Worm (Caenorhabditis elegans) whole organism, young adult: ENCODE results near the gene mip-2.

Experiments
- F37B4.10 ChIP-seq: fragments of 200-800 bp; sonication (Bioruptor generic); IDR thresholded peaks from 2 replicates; pipeline ENCODE4 v1.3.6; 2022; ENCODE audit warnings: missing genetic modification characterization, missing compliant biosample characterization
- F39B2.1 ChIP-seq: fragments of 200-800 bp; sonication (Bioruptor generic); IDR thresholded peaks from 2 replicates; pipeline ENCODE4 v1.3.6; 2022; ENCODE audit warnings: missing genetic modification reagents, missing genetic modification characterization, missing compliant biosample characterization
- K11D2.4 ChIP-seq: fragments of 200-800 bp; sonication (Bioruptor generic); IDR thresholded peaks from 2 replicates; pipeline ENCODE4 v1.3.6; 2022; ENCODE audit warnings: missing genetic modification reagents, missing genetic modification characterization, missing compliant biosample characterization
- Y53G8AR.9 ChIP-seq: fragments of 200-800 bp; sonication (Bioruptor generic); conservative IDR thresholded peaks from 2 replicates; pipeline ENCODE4 v1.3.6; 2022; ENCODE audit warnings: missing genetic modification reagents, missing genetic modification characterization, missing compliant biosample characterization
- ama-1 ChIP-seq, 3 experiments: fragments of 150-350 bp in 1 of 3; sonication (generic microtip) in 2 of 3; optimal IDR thresholded peaks; 2 replicates each; lab custom pipeline; 2014 to 2018; ENCODE audit warnings: missing biosample characterization in 2 of 3, missing genetic modification characterization in 2 of 3, missing genetic modification reagents in 2 of 3
- fkh-3 ChIP-seq: sonication (generic microtip); optimal IDR thresholded peaks from 2 replicates; lab custom pipeline; 2016; ENCODE audit warnings: mild to moderate bottlenecking, missing genetic modification characterization, missing compliant biosample characterization
- hrde-1 ChIP-seq: sonication (generic microtip); optimal IDR thresholded peaks from 2 replicates; lab custom pipeline; 2016; ENCODE audit warnings: missing genetic modification characterization, mild to moderate bottlenecking, missing compliant biosample characterization, moderate library complexity, missing genotype, missing genetic modification reagents, borderline replicate concordance
- nhr-179 ChIP-seq: sonication (generic microtip); optimal IDR thresholded peaks from 2 replicates; lab custom pipeline; 2016; ENCODE audit warnings: mild to moderate bottlenecking, missing genetic modification characterization, missing compliant biosample characterization
- snpc-1.1 ChIP-seq: sonication (generic microtip); optimal IDR thresholded peaks from 2 replicates; lab custom pipeline; 2017; ENCODE audit warnings: missing genetic modification characterization, mild to moderate bottlenecking, missing compliant biosample characterization, antibody characterized with exemption, moderate library complexity, missing genotype, missing genetic modification reagents; ENCODE audit not compliant: insufficient read depth
- snpc-3.4 ChIP-seq: sonication (generic microtip); optimal IDR thresholded peaks from 2 replicates; lab custom pipeline; 2017; ENCODE audit warnings: missing genetic modification characterization, mild to moderate bottlenecking, missing compliant biosample characterization, antibody characterized with exemption, moderate library complexity, missing genotype, missing genetic modification reagents
- unc-130 ChIP-seq: sonication (generic microtip); optimal IDR thresholded peaks from 2 replicates; lab custom pipeline; 2016; ENCODE audit warnings: missing genetic modification reagents, missing genetic modification characterization, missing compliant biosample characterization
- ztf-25 ChIP-seq: fragments of 200-800 bp; sonication (Bioruptor generic); IDR thresholded peaks from 2 replicates; pipeline ENCODE4 v1.3.6; 2022; ENCODE audit warnings: missing genetic modification reagents, missing genetic modification characterization, missing compliant biosample characterization

DNA sequence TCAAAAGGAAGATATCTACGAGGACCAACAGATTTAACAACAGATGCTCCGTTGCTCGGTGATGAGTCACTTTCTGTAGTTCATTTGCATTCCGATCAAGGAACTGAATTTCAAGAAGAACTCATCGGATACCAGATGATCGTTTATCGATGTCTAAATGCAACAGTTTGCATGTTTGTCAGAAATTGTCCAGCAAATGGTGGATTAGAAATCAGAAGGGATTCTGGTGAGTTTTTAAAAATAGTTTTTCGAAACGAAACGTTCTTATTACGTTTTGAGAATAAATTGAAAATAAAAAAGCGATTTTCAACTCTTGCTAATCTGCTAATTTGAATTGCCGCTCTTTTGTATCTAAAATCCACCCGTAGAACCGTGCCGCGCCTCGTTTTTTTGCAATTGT is 8.1 kb upstream of the mip-2 start:
- no peak for TF ChIP-seq hrde-1 (tag; lab: Kevin White, UChicago)
- no peak for TF ChIP-seq unc-130 (GFP tag; lab: Kevin White, UChicago)
- no peak for TF ChIP-seq snpc-1.1 (tag; lab: Kevin White, UChicago)
- TF ChIP-seq snpc-3.4 (tag; lab: Kevin White, UChicago), result no peak
- TF ChIP-seq ama-1 (optimal IDR thresholded peaks at IDR 0.05; lab: Kevin White, UChicago), result no peak
- no peak for TF ChIP-seq ama-1 (GFP tag; optimal IDR thresholded peaks at IDR 0.05; lab: Kevin White, UChicago)
- TF ChIP-seq F39B2.1 (GFP tag; lab: Robert Waterston, UW), result no peak
- no peak for TF ChIP-seq ztf-25
- TF ChIP-seq nhr-179 (tag; lab: Kevin White, UChicago), result no peak
- no peak for TF ChIP-seq K11D2.4 (GFP tag; lab: Robert Waterston, UW)
- TF ChIP-seq Y53G8AR.9 (GFP tag; lab: Robert Waterston, UW), result no peak
- TF ChIP-seq fkh-3 (tag; lab: Kevin White, UChicago), result no peak
- no peak for TF ChIP-seq F37B4.10 (GFP tag; lab: Robert Waterston, UW)
